1 fruit fly cellular context compared by ENCODE assay signal in the genomic region with DNA sequence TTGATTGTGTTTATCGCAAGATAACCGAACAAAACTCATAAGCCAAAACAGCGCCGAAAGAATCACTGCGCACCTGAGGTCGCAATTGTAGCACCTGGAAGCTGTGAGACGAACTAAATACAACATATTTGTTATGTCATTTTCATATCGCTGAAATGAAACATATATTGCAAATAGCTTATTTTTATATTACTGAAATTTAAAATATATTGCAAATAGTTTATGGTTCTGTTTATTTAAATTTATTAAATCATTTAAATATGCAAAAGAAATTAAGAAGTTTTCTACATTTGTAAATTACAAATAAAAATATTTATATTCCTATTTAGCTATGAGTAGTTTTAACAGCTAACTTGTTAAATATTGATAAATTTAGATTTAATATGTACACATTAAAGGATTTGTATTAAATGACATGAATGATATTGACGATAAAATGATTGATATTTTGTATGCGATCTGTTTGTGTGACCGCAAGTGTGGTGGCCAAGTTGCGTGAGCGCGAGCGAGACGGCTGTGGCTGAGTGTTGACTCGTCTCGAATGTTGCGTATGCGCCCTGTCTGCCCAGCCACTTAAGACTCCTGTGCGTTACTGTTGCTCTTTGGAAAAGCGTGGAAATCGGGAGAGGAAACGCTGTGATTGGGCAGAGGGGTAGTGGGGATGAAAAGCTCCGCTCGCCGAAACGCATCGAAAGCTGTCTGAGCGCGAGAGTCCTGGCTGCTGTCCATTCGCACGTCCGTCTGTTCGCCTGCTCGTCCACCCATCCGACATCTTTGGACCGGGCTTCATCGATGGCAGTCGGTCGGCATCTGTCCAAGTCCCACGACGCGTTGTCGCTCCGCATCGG.
A peak's percentile ranks its signal among the peaks of the same experiment; 100 is the strongest.
TF ChIP-seq lines count a peak whose summit lies in the region.

A gene (plus strand): TSS at position 798 of the 848 bp plus-strand sequence.

TF ChIP-seq in whole organism, embryonic, 481 proteins besides CTCF, POLR2A, EP300 and RAD21 (continued from another document and continues in another):
- TF ChIP-seq CG8290 (GFP tag; optimal IDR thresholded peaks at IDR 0.05; lab: Kevin White, UChicago), result no peak
- TF ChIP-seq CG8290 (tag; optimal IDR thresholded peaks at IDR 0.05; lab: Kevin White, UChicago), result peak in 1 of 2 experiments; percentile 65
- no peak for TF ChIP-seq maf-S (GFP tag; optimal IDR thresholded peaks at IDR 0.05; lab: Kevin White, UChicago)
- peak; percentile 34 for TF ChIP-seq CG9215 (GFP tag; IDR thresholded peaks at IDR 0.05; lab: Robert Waterston, UW)
- TF ChIP-seq abd-A (tag; optimal IDR thresholded peaks at IDR 0.05; lab: Kevin White, UChicago), result no peak
- TF ChIP-seq CG6689 (GFP tag; IDR thresholded peaks at IDR 0.05; lab: Robert Waterston, UW), result 0 out of 2 replicates have a peak, but pooled peaks have one; percentile 41
- TF ChIP-seq Ssrp (tag; optimal IDR thresholded peaks at IDR 0.05; lab: Kevin White, UChicago), result peak; percentile 6
- TF ChIP-seq Dip3 (GFP tag; optimal IDR thresholded peaks at IDR 0.05; lab: Kevin White, UChicago), result no peak
- TF ChIP-seq CG2712 (tag; optimal IDR thresholded peaks at IDR 0.05; lab: Kevin White, UChicago), result peak; percentile 60
- no peak for TF ChIP-seq usp (GFP tag; optimal IDR thresholded peaks at IDR 0.05; lab: Kevin White, UChicago)
- TF ChIP-seq CG7963 (GFP tag; IDR thresholded peaks at IDR 0.05; lab: Robert Waterston, UW; ENCODE audit: partially characterized antibody), result no peak
- no peak for TF ChIP-seq kah (GFP tag; optimal IDR thresholded peaks at IDR 0.05; lab: Kevin White, UChicago)
- no peak for TF ChIP-seq peb (GFP tag; IDR thresholded peaks at IDR 0.05; lab: Robert Waterston, UW)
- TF ChIP-seq MBD-R2 (GFP tag; IDR thresholded peaks at IDR 0.05; lab: Robert Waterston, UW), result 0 out of 2 replicates have a peak, but pooled peaks have one; percentile 5
- no peak for TF ChIP-seq CG32772 (GFP tag; IDR thresholded peaks at IDR 0.05; lab: Robert Waterston, UW)
- no peak for TF ChIP-seq Dref (GFP tag; IDR thresholded peaks at IDR 0.05; lab: Robert Waterston, UW)
- no peak for TF ChIP-seq mam (GFP tag; optimal IDR thresholded peaks at IDR 0.05; lab: Kevin White, UChicago)
- no peak for TF ChIP-seq otp (GFP tag; IDR thresholded peaks at IDR 0.05; lab: Robert Waterston, UW)
- TF ChIP-seq dm (GFP tag; optimal IDR thresholded peaks at IDR 0.05; lab: Kevin White, UChicago), result no peak
- TF ChIP-seq ind (GFP tag; optimal IDR thresholded peaks at IDR 0.05; lab: Kevin White, UChicago), result peak; percentile 52
- peak; percentile 61 for TF ChIP-seq cwo (GFP tag; optimal IDR thresholded peaks at IDR 0.05; lab: Kevin White, UChicago)
- peak; percentile 2 for TF ChIP-seq Blimp-1 (GFP tag; optimal IDR thresholded peaks at IDR 0.05; lab: Kevin White, UChicago)
- peak; percentile 18 for TF ChIP-seq CG8281 (tag; optimal IDR thresholded peaks at IDR 0.05; lab: Kevin White, UChicago)
- TF ChIP-seq CG8388 (GFP tag; optimal IDR thresholded peaks at IDR 0.05; lab: Kevin White, UChicago), result peak; percentile 18
- no peak for TF ChIP-seq CG14014 (GFP tag; IDR thresholded peaks at IDR 0.05; lab: Robert Waterston, UW)
- TF ChIP-seq Jarid2 (GFP tag; optimal IDR thresholded peaks at IDR 0.05; lab: Kevin White, UChicago), result peak; percentile 19
- TF ChIP-seq CG6813 (GFP tag; optimal IDR thresholded peaks at IDR 0.05; lab: Kevin White, UChicago), result peak; percentile 12
- no peak for TF ChIP-seq Taf1 (GFP tag; IDR thresholded peaks at IDR 0.05; lab: Robert Waterston, UW)
- TF ChIP-seq Xrp1 (GFP tag; IDR thresholded peaks at IDR 0.05; lab: Robert Waterston, UW), result no peak; the same call in 1 of the 2 replicates
- TF ChIP-seq eve (GFP tag; optimal IDR thresholded peaks at IDR 0.05; lab: Kevin White, UChicago), result no peak
- TF ChIP-seq Dip2 (GFP tag; IDR thresholded peaks at IDR 0.05; lab: Robert Waterston, UW), result no peak
- no peak for TF ChIP-seq tx (GFP tag; optimal IDR thresholded peaks at IDR 0.05; lab: Kevin White, UChicago)
- peak; percentile 44 for TF ChIP-seq CG10267 (tag; optimal IDR thresholded peaks at IDR 0.05; lab: Kevin White, UChicago)
- TF ChIP-seq CG10979 (tag; optimal IDR thresholded peaks at IDR 0.05; lab: Kevin White, UChicago), result peak; percentile 20
- TF ChIP-seq CG34376 (GFP tag; optimal IDR thresholded peaks at IDR 0.05; lab: Kevin White, UChicago), result no peak
- peak; percentile 13 for TF ChIP-seq CG11723 (GFP tag; optimal IDR thresholded peaks at IDR 0.05; lab: Kevin White, UChicago)
- TF ChIP-seq chif (GFP tag; optimal IDR thresholded peaks at IDR 0.05; lab: Kevin White, UChicago), result no peak
- peak; percentile 64 for TF ChIP-seq nmo (GFP tag; optimal IDR thresholded peaks at IDR 0.05; lab: Kevin White, UChicago)
- no peak for TF ChIP-seq CG33557 (GFP tag; optimal IDR thresholded peaks at IDR 0.05; lab: Kevin White, UChicago)
- TF ChIP-seq TFAM (GFP tag; optimal IDR thresholded peaks at IDR 0.05; lab: Kevin White, UChicago), result no peak
- no peak for TF ChIP-seq ftz-f1 (GFP tag; optimal IDR thresholded peaks at IDR 0.05; lab: Kevin White, UChicago)
- TF ChIP-seq ranshi (GFP tag; IDR thresholded peaks at IDR 0.05; lab: Robert Waterston, UW), result no peak
- no peak for TF ChIP-seq repo (GFP tag; optimal IDR thresholded peaks at IDR 0.05; lab: Kevin White, UChicago)
- TF ChIP-seq CG15601 (tag; optimal IDR thresholded peaks at IDR 0.05; lab: Kevin White, UChicago), result no peak
- TF ChIP-seq Vsx1 (GFP tag; optimal IDR thresholded peaks at IDR 0.05; lab: Kevin White, UChicago), result peak; percentile 8
- no peak for TF ChIP-seq en (GFP tag; optimal IDR thresholded peaks at IDR 0.05; lab: Kevin White, UChicago)
- TF ChIP-seq CG17328 (GFP tag; IDR thresholded peaks at IDR 0.05; lab: Robert Waterston, UW), result no peak; the same call in 1 of the 2 replicates
- TF ChIP-seq Trl (optimal IDR thresholded peaks at IDR 0.05; lab: Kevin White, UChicago), result peak in 1 of 2 experiments; percentile 13
- no peak for TF ChIP-seq Trl (GFP tag; optimal IDR thresholded peaks at IDR 0.05; lab: Kevin White, UChicago)
- no peak for TF ChIP-seq vfl (GFP tag; optimal IDR thresholded peaks at IDR 0.05; lab: Kevin White, UChicago)
- TF ChIP-seq CG6854 (GFP tag; optimal IDR thresholded peaks at IDR 0.05; lab: Kevin White, UChicago), result peak; percentile 46
- TF ChIP-seq CG4282 (GFP tag; optimal IDR thresholded peaks at IDR 0.05; lab: Kevin White, UChicago), result no peak
- no peak for TF ChIP-seq CG3163 (GFP tag; optimal IDR thresholded peaks at IDR 0.05; lab: Kevin White, UChicago)
- TF ChIP-seq schlank (tag; optimal IDR thresholded peaks at IDR 0.05; lab: Kevin White, UChicago), result no peak
- peak; percentile 43 for TF ChIP-seq D19B (GFP tag; optimal IDR thresholded peaks at IDR 0.05; lab: Kevin White, UChicago)
- no peak for TF ChIP-seq Lpt (GFP tag; optimal IDR thresholded peaks at IDR 0.05; lab: Kevin White, UChicago)
- no peak for TF ChIP-seq pnt (GFP tag; optimal IDR thresholded peaks at IDR 0.05; lab: Kevin White, UChicago)
- TF ChIP-seq cg (GFP tag; optimal IDR thresholded peaks at IDR 0.05; lab: Kevin White, UChicago), result no peak
- no peak; the same call in 2 of the 3 replicates for TF ChIP-seq CG14050 (GFP tag; IDR thresholded peaks at IDR 0.05; lab: Robert Waterston, UW)
- TF ChIP-seq CG17802 (tag; optimal IDR thresholded peaks at IDR 0.05; lab: Kevin White, UChicago), result no peak
- TF ChIP-seq sob (GFP tag; IDR thresholded peaks at IDR 0.05; lab: Robert Waterston, UW), result 0 out of 2 replicates have a peak, but pooled peaks have one; percentile 12
- TF ChIP-seq Hr51 (GFP tag; optimal IDR thresholded peaks at IDR 0.05; lab: Kevin White, UChicago), result peak in 1 of 2 experiments; percentile 79
- TF ChIP-seq CoRest (tag; optimal IDR thresholded peaks at IDR 0.05; lab: Kevin White, UChicago), result peak; percentile 76
- TF ChIP-seq dysf (GFP tag; IDR thresholded peaks at IDR 0.05; lab: Robert Waterston, UW), result peak; percentile 71; the same call in 2 of the 3 replicates
- peak; percentile 10 for TF ChIP-seq B-H2 (GFP tag; optimal IDR thresholded peaks at IDR 0.05; lab: Kevin White, UChicago)
- TF ChIP-seq chinmo (GFP tag; IDR thresholded peaks at IDR 0.05; lab: Robert Waterston, UW; ENCODE audit: partially characterized antibody), result 0 out of 4 replicates have a peak, but pooled peaks have one; percentile 44
- no peak for TF ChIP-seq gfzf (GFP tag; optimal IDR thresholded peaks at IDR 0.05; lab: Kevin White, UChicago)
- no peak for TF ChIP-seq tup (GFP tag; optimal IDR thresholded peaks at IDR 0.05; lab: Kevin White, UChicago)
- no peak for TF ChIP-seq D (optimal IDR thresholded peaks at IDR 0.05; lab: Kevin White, UChicago)
- TF ChIP-seq D (GFP tag; optimal IDR thresholded peaks at IDR 0.05; lab: Kevin White, UChicago), result no peak
- peak; percentile 62 for TF ChIP-seq CG30403 (GFP tag; optimal IDR thresholded peaks at IDR 0.05; lab: Kevin White, UChicago)
- peak; percentile 58 for TF ChIP-seq CG12659 (GFP tag; optimal IDR thresholded peaks at IDR 0.05; lab: Kevin White, UChicago)
- TF ChIP-seq Atf3 (GFP tag; optimal IDR thresholded peaks at IDR 0.05; lab: Kevin White, UChicago), result no peak
- TF ChIP-seq grau (tag; optimal IDR thresholded peaks at IDR 0.05; lab: Kevin White, UChicago), result peak; percentile 77
- TF ChIP-seq CG15011 (GFP tag; optimal IDR thresholded peaks at IDR 0.05; lab: Kevin White, UChicago), result peak; percentile 34
- peak; percentile 36 for TF ChIP-seq CG32532 (GFP tag; IDR thresholded peaks at IDR 0.05; lab: Robert Waterston, UW)
- TF ChIP-seq PHDP (tag; optimal IDR thresholded peaks at IDR 0.05; lab: Kevin White, UChicago), result peak; percentile 62
- no peak for TF ChIP-seq CG4854 (GFP tag; optimal IDR thresholded peaks at IDR 0.05; lab: Kevin White, UChicago)
- no peak for TF ChIP-seq Dad (GFP tag; optimal IDR thresholded peaks at IDR 0.05; lab: Kevin White, UChicago)
- no peak for TF ChIP-seq rib (GFP tag; IDR thresholded peaks at IDR 0.05; lab: Robert Waterston, UW)
- peak; percentile 75 for TF ChIP-seq CG7839 (tag; optimal IDR thresholded peaks at IDR 0.05; lab: Kevin White, UChicago)
- TF ChIP-seq Hsf (GFP tag; optimal IDR thresholded peaks at IDR 0.05; lab: Kevin White, UChicago), result no peak
- TF ChIP-seq CG6791 (GFP tag; IDR thresholded peaks at IDR 0.05; lab: Robert Waterston, UW; ENCODE audit: partially characterized antibody), result no peak
- peak; percentile 74 for TF ChIP-seq CG18599 (GFP tag; optimal IDR thresholded peaks at IDR 0.05; lab: Kevin White, UChicago)
- peak; percentile 35 for TF ChIP-seq unpg (GFP tag; optimal IDR thresholded peaks at IDR 0.05; lab: Kevin White, UChicago)
- TF ChIP-seq CG4730 (GFP tag; IDR thresholded peaks at IDR 0.05; lab: Robert Waterston, UW), result no peak
- no peak for TF ChIP-seq pan (optimal IDR thresholded peaks at IDR 0.05; lab: Kevin White, UChicago)
- no peak for TF ChIP-seq pan (GFP tag; optimal IDR thresholded peaks at IDR 0.05 in 1 of 2, IDR thresholded peaks at IDR 0.05 in 1 of 2)
- peak; percentile 21 for TF ChIP-seq Asciz (GFP tag; optimal IDR thresholded peaks at IDR 0.05; lab: Kevin White, UChicago)
- no peak for TF ChIP-seq CG18476 (GFP tag; optimal IDR thresholded peaks at IDR 0.05; lab: Kevin White, UChicago)
- TF ChIP-seq corto (GFP tag; optimal IDR thresholded peaks at IDR 0.05; lab: Kevin White, UChicago), result no peak
- no peak for TF ChIP-seq CkIIα-i1 (GFP tag; IDR thresholded peaks at IDR 0.05; lab: Robert Waterston, UW)
- peak; percentile 65 for TF ChIP-seq CG8924 (tag; optimal IDR thresholded peaks at IDR 0.05; lab: Kevin White, UChicago)
- no peak for TF ChIP-seq CG16813 (GFP tag; IDR thresholded peaks at IDR 0.05; lab: Robert Waterston, UW; ENCODE audit: partially characterized antibody)
- no peak for TF ChIP-seq hkb (optimal IDR thresholded peaks at IDR 0.05; lab: Kevin White, UChicago)
- no peak for TF ChIP-seq hkb (GFP tag; IDR thresholded peaks at IDR 0.05; lab: Robert Waterston, UW)
- TF ChIP-seq CG4617 (GFP tag; optimal IDR thresholded peaks at IDR 0.05; lab: Kevin White, UChicago; ENCODE audit: borderline replicate concordance), result no peak
- peak; percentile 53 for TF ChIP-seq CG9932 (GFP tag; IDR thresholded peaks at IDR 0.05; lab: Robert Waterston, UW)
- no peak for TF ChIP-seq ERR (GFP tag; optimal IDR thresholded peaks at IDR 0.05; lab: Kevin White, UChicago)
- no peak for TF ChIP-seq pho (GFP tag; optimal IDR thresholded peaks at IDR 0.05; lab: Kevin White, UChicago)
- TF ChIP-seq CG4328 (GFP tag; optimal IDR thresholded peaks at IDR 0.05; lab: Kevin White, UChicago), result peak; percentile 41
- TF ChIP-seq CG7357 (GFP tag; IDR thresholded peaks at IDR 0.05; lab: Robert Waterston, UW), result no peak
- TF ChIP-seq CG3281 (GFP tag; optimal IDR thresholded peaks at IDR 0.05; lab: Kevin White, UChicago), result peak; percentile 74
- TF ChIP-seq crol (GFP tag; IDR thresholded peaks at IDR 0.05; lab: Robert Waterston, UW), result peak; percentile 68
- TF ChIP-seq odd (GFP tag; optimal IDR thresholded peaks at IDR 0.05; lab: Kevin White, UChicago), result peak; percentile 64
- no peak for TF ChIP-seq CG1529 (GFP tag; optimal IDR thresholded peaks at IDR 0.05; lab: Kevin White, UChicago)
- no peak for TF ChIP-seq ac (GFP tag; optimal IDR thresholded peaks at IDR 0.05; lab: Kevin White, UChicago)
- no peak for TF ChIP-seq CG1603 (tag; optimal IDR thresholded peaks at IDR 0.05; lab: Kevin White, UChicago)
- TF ChIP-seq sug (tag; optimal IDR thresholded peaks at IDR 0.05; lab: Kevin White, UChicago), result peak; percentile 62
- TF ChIP-seq sens (GFP tag; lab: Kevin White, UChicago), result peak; percentile 75
- peak; percentile 11 for TF ChIP-seq trem (tag; optimal IDR thresholded peaks at IDR 0.05; lab: Kevin White, UChicago)
- no peak for TF ChIP-seq gt (GFP tag; IDR thresholded peaks at IDR 0.05; lab: Robert Waterston, UW)
- TF ChIP-seq klu (GFP tag; IDR thresholded peaks at IDR 0.05; lab: Robert Waterston, UW), result no peak
- TF ChIP-seq Med (GFP tag; lab: Kevin White, UChicago), result peak; percentile 86
- no peak for TF ChIP-seq hbn (GFP tag; IDR thresholded peaks at IDR 0.05; lab: Robert Waterston, UW; ENCODE audit: partially characterized antibody)
- no peak for TF ChIP-seq CG12219 (GFP tag; optimal IDR thresholded peaks at IDR 0.05; lab: Kevin White, UChicago)
- peak; percentile 5 for TF ChIP-seq run (tag; optimal IDR thresholded peaks at IDR 0.05; lab: Kevin White, UChicago)
- no peak for TF ChIP-seq CG13624 (GFP tag; optimal IDR thresholded peaks at IDR 0.05; lab: Kevin White, UChicago)
- TF ChIP-seq gcm (GFP tag; optimal IDR thresholded peaks at IDR 0.05; lab: Kevin White, UChicago), result peak; percentile 43
- TF ChIP-seq Adf1 (GFP tag; IDR thresholded peaks at IDR 0.05; lab: Robert Waterston, UW), result no peak
- TF ChIP-seq CG31224 (GFP tag; IDR thresholded peaks at IDR 0.05; lab: Robert Waterston, UW), result no peak
- TF ChIP-seq fd96Cb (tag; optimal IDR thresholded peaks at IDR 0.05; lab: Kevin White, UChicago), result peak; percentile 31
- TF ChIP-seq CG12744 (GFP tag; optimal IDR thresholded peaks at IDR 0.05; lab: Kevin White, UChicago), result no peak
- peak; percentile 13; the same call in 1 of the 3 replicates for TF ChIP-seq B-H1 (GFP tag; IDR thresholded peaks at IDR 0.05; lab: Robert Waterston, UW)
